Fruit fly (Drosophila melanogaster) Kc167 (cell line): Measurements from ENCODE around the gene CG13408.

Source experiments
- Myc ChIP-seq: fragments of >200 bp; optimal IDR thresholded peaks from 2 replicates; lab custom pipeline; 2017; ENCODE audit warnings: missing external identifiers
- Sin3A ChIP-seq: fragments of >200 bp; optimal IDR thresholded peaks from 2 replicates; lab custom pipeline; 2018; ENCODE audit warnings: missing external identifiers
- h ChIP-seq: fragments of >200 bp; optimal IDR thresholded peaks from 3 replicates; lab custom pipeline; 2018; ENCODE audit warnings: missing external identifiers
- insv ChIP-seq: fragments of >200 bp; optimal IDR thresholded peaks from 3 replicates; lab custom pipeline; 2018; ENCODE audit warnings: missing external identifiers
- psq ChIP-seq: fragments of >200 bp; optimal IDR thresholded peaks from 2 replicates; lab custom pipeline; 2017; ENCODE audit warnings: missing external identifiers
- ttk ChIP-seq: sonication (Bioruptor generic); optimal IDR thresholded peaks from 2 replicates; lab custom pipeline; 2017; ENCODE audit warnings: missing external identifiers

DNA sequence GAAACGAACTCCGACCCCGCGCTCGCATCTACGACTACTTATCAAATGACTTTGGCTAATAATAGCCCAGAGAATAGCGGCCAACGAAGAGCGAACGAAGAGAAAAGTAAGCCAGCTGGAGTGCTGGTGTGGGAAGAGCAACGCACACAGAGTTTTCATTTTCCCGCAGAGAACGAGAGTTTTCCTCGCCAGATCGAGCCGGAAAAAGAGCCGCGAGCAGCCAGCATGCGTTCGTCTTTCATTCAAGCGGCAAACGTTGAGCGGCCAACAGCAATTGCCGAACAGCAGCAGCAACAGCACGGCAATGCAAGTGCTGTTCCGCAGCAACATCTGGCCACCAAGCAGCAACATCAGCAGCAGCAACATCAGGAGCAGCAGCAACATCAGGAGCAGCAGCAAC, 44.7 kb downstream of the CG13408 start:
- TF ChIP-seq Sin3A (lab: Kevin White, UChicago): no peak
- no peak for TF ChIP-seq psq (lab: Kevin White, UChicago)
- no peak for TF ChIP-seq ttk (lab: Kevin White, UChicago)
- no peak for TF ChIP-seq insv (lab: Kevin White, UChicago)
- TF ChIP-seq h: no peak
- no peak for TF ChIP-seq Myc (lab: Kevin White, UChicago)
